Fruit fly (Drosophila melanogaster): Measurements from ENCODE around the gene gny.

gny gene

DNA sequence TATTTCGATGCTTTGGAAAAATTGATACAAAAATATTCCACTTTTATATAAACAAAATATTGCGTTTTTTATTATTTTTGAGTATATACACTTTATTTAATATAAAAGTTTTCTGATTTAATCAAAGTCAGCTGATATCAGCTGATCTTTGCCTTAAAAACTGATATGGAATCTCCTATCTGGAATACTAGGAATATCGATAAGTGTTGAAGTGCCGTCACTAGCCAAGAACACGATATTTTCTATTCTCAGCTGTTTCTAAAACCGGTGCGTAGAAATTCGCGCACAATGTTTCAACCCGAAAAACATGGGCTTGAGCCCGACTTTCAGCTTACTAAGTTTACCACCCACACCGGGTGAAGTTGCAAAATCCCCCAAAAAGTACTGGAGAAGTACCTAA, 37.4 kb upstream of the gny start, which contains the start of gene Sps2 (continued):
- TF ChIP-seq CG9932 (GFP tag; IDR thresholded peaks at IDR 0.05) (no peak; the same call in 1 of the 2 replicates), kni (GFP tag; optimal IDR thresholded peaks at IDR 0.05) (no peak)

DNA sequence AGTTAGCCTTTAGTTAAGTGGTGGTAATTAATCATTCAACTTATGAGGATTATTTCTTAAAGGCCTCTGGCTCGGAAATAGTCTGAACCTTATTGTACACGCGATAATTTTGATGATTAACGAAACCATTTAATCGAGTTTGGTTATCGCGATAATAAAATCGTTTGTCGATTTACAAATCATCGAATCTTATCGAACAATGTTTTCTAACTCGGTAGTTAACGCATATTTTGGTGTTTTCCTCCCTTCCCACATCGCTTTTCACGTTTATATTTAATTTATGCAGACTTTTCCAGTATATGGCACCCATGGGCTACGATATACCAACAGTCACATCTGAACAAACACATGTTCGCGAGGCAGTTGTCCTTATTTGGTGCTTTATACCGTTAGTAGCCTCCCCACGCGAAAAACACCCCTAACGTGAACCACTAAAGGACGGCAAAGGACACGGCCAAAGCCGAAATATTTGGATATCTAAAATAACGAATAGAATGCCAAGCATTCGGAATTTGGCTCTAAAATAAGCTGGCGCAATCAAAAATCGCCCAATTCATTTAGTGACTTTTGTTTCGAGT, 35.8 kb upstream of the gny start, which contains the start of gene Frmd5:
Gene Frmd5, plus strand, starts transcription at position 414 of the 578 bp plus-strand sequence.
- TF ChIP-seq ara (GFP tag; IDR thresholded peaks at IDR 0.05) (no peak), CG12155 (GFP tag; optimal IDR thresholded peaks at IDR 0.05) (no peak), tgo (GFP tag; IDR thresholded peaks at IDR 0.05) (no peak), Adf1 (GFP tag; IDR thresholded peaks at IDR 0.05) (no peak), pzg (GFP tag; optimal IDR thresholded peaks at IDR 0.05) (peak; percentile 22), CG2202 (tag; optimal IDR thresholded peaks at IDR 0.05) (no peak), CG1603 (tag; optimal IDR thresholded peaks at IDR 0.05) (peak; percentile 5), CG16813 (GFP tag; IDR thresholded peaks at IDR 0.05; ENCODE audit: partially characterized antibody) (peak; percentile 63; the same call in 1 of the 3 replicates), CG10366 (GFP tag; IDR thresholded peaks at IDR 0.05) (no peak), CG13894 (tag; optimal IDR thresholded peaks at IDR 0.05) (no peak), knrl (GFP tag; IDR thresholded peaks at IDR 0.05; ENCODE audit: partially characterized antibody) (0 out of 3 replicates have a peak, but pooled peaks have one; percentile 25), BEAF-32 (GFP tag; optimal IDR thresholded peaks at IDR 0.05) (peak; percentile 21), unpg (GFP tag; optimal IDR thresholded peaks at IDR 0.05) (no peak), Hsf (GFP tag; optimal IDR thresholded peaks at IDR 0.05) (no peak), Aef1 (GFP tag; IDR thresholded peaks at IDR 0.05) (no peak), kay (GFP tag; optimal IDR thresholded peaks at IDR 0.05) (no peak), Scr (GFP tag; IDR thresholded peaks at IDR 0.05; ENCODE audit: partially characterized antibody) (peak; percentile 54), wek (GFP tag; optimal IDR thresholded peaks at IDR 0.05) (peak; percentile 91), gfzf (GFP tag; optimal IDR thresholded peaks at IDR 0.05) (peak; percentile 46), tio (GFP tag; optimal IDR thresholded peaks at IDR 0.05) (no peak), lilli (GFP tag; optimal IDR thresholded peaks at IDR 0.05) (no peak), nerfin-2 (GFP tag; IDR thresholded peaks at IDR 0.05; ENCODE audit: partially characterized antibody) (peak; percentile 50; the same call in 1 of the 2 replicates), hb (GFP tag; IDR thresholded peaks at IDR 0.05; ENCODE audit: partially characterized antibody) (no peak), CG13775 (GFP tag; optimal IDR thresholded peaks at IDR 0.05) (no peak), Dref (GFP tag; IDR thresholded peaks at IDR 0.05) (peak; percentile 34), CG11456 (GFP tag; IDR thresholded peaks at IDR 0.05) (no peak), Med (GFP tag) (peak; percentile 23), CG17912 (GFP tag; optimal IDR thresholded peaks at IDR 0.05) (no peak), Bgb (GFP tag; IDR thresholded peaks at IDR 0.05; ENCODE audit: partially characterized antibody) (0 out of 2 replicates have a peak, but pooled peaks have one; percentile 7), kni (GFP tag; optimal IDR thresholded peaks at IDR 0.05) (no peak), CG14050 (GFP tag; IDR thresholded peaks at IDR 0.05) (no peak), sna (GFP tag; IDR thresholded peaks at IDR 0.05; ENCODE audit: partially characterized antibody) (peak; percentile 44; the same call in 1 of the 2 replicates), CG3995 (GFP tag; optimal IDR thresholded peaks at IDR 0.05) (no peak), ham (GFP tag; IDR thresholded peaks at IDR 0.05) (no peak), Opbp (GFP tag; IDR thresholded peaks at IDR 0.05; ENCODE audit: partially characterized antibody) (peak; percentile 67; the same call in 2 of the 3 replicates), CG14860 (GFP tag; IDR thresholded peaks at IDR 0.05; ENCODE audit: partially characterized antibody) (peak; percentile 65), CG8388 (GFP tag; optimal IDR thresholded peaks at IDR 0.05) (peak; percentile 5), sens (GFP tag) (no peak), scrt (GFP tag; optimal IDR thresholded peaks at IDR 0.05) (no peak), twi (tag; optimal IDR thresholded peaks at IDR 0.05) (no peak), zen2 (GFP tag; IDR thresholded peaks at IDR 0.05; ENCODE audit: partially characterized antibody) (0 out of 3 replicates have a peak, but pooled peaks have one; percentile 28), luna (GFP tag; optimal IDR thresholded peaks at IDR 0.05) (no peak), HLH3B (GFP tag; IDR thresholded peaks at IDR 0.05) (no peak), D (optimal IDR thresholded peaks at IDR 0.05) (no peak), D (GFP tag; optimal IDR thresholded peaks at IDR 0.05) (no peak), Hey (tag; optimal IDR thresholded peaks at IDR 0.05) (no peak)
